Worm (Caenorhabditis elegans) whole organism, L2 larva: ENCODE results near the gene F54D5.4.

Experiments used
- C34F6.9 ChIP-seq: fragments of 150-350 bp; optimal IDR thresholded peaks from 2 replicates; lab custom pipeline; 2014; ENCODE audit warnings: missing biosample characterization, missing genetic modification characterization
- F13H6.1 ChIP-seq: sonication (generic microtip); optimal IDR thresholded peaks from 2 replicates; lab custom pipeline; 2016; ENCODE audit warnings: missing genetic modification characterization, missing compliant biosample characterization
- R02D3.7 ChIP-seq: fragments of 150-350 bp; optimal IDR thresholded peaks from 2 replicates; lab custom pipeline; 2014; ENCODE audit warnings: missing biosample characterization, missing genetic modification characterization
- Y55F3AM.14 ChIP-seq: fragments of 200-800 bp; sonication (Bioruptor generic); optimal IDR thresholded peaks from 2 replicates; lab custom pipeline; 2018; ENCODE audit warnings: mild to moderate bottlenecking, missing genetic modification characterization, missing compliant biosample characterization
- alr-1 ChIP-seq: fragments of 150-350 bp; optimal IDR thresholded peaks from 2 replicates; lab custom pipeline; 2014; ENCODE audit warnings: missing biosample characterization, missing genetic modification characterization
- ama-1 ChIP-seq: fragments of 150-350 bp; optimal IDR thresholded peaks from 2 replicates; lab custom pipeline; 2018; ENCODE audit warnings: inconsistent platforms
- blmp-1 ChIP-seq: sonication (generic microtip); optimal IDR thresholded peaks from 2 replicates; lab custom pipeline; 2017; ENCODE audit warnings: missing genetic modification characterization, mild to moderate bottlenecking, missing compliant biosample characterization, antibody characterized with exemption, moderate library complexity; ENCODE audit not compliant: insufficient read depth
- ceh-82 ChIP-seq: fragments of 150-350 bp; optimal IDR thresholded peaks from 2 replicates; lab custom pipeline; 2014; ENCODE audit warnings: missing biosample characterization, missing genetic modification characterization
- crh-2 ChIP-seq: sonication (generic microtip); optimal IDR thresholded peaks from 2 replicates; lab custom pipeline; 2017; ENCODE audit warnings: missing biosample characterization, missing genetic modification characterization
- dmd-4 ChIP-seq: sonication (generic microtip); optimal IDR thresholded peaks from 2 replicates; lab custom pipeline; 2017; ENCODE audit warnings: missing biosample characterization, missing genetic modification characterization
- elt-1 ChIP-seq: fragments of 150-350 bp; optimal IDR thresholded peaks from 2 replicates; lab custom pipeline; 2014; ENCODE audit warnings: missing biosample characterization, missing genetic modification characterization
- elt-3 ChIP-seq: sonication (generic microtip); optimal IDR thresholded peaks from 2 replicates; lab custom pipeline; 2017; ENCODE audit warnings: missing biosample characterization, missing genetic modification characterization
- fos-1 ChIP-seq: fragments of 150-350 bp; optimal IDR thresholded peaks from 2 replicates; lab custom pipeline; 2014; ENCODE audit warnings: missing biosample characterization, missing genetic modification characterization
- gmeb-1 ChIP-seq: fragments of 150-350 bp; optimal IDR thresholded peaks from 2 replicates; lab custom pipeline; 2014; ENCODE audit warnings: missing biosample characterization, missing genetic modification characterization
- lin-39 ChIP-seq: fragments of 150-350 bp; optimal IDR thresholded peaks from 2 replicates; lab custom pipeline; 2014; ENCODE audit warnings: missing biosample characterization, missing genetic modification reagents, missing genetic modification characterization
- lsy-2 ChIP-seq, 2 experiments: fragments of 150-350 bp in 1 of 2; sonication (generic microtip) in 1 of 2; optimal IDR thresholded peaks; 2 replicates each; lab custom pipeline; 2014 to 2017; ENCODE audit warnings: missing biosample characterization in 2 of 2, missing genetic modification characterization in 2 of 2
- mbf-1 ChIP-seq: sonication (generic microtip); optimal IDR thresholded peaks from 2 replicates; lab custom pipeline; 2017; ENCODE audit warnings: missing biosample characterization, missing genetic modification characterization
- mdl-1 ChIP-seq, 2 experiments: fragments of 150-350 bp in 1 of 2; sonication (generic microtip) in 1 of 2; optimal IDR thresholded peaks; 2 replicates each; lab custom pipeline; 2017; ENCODE audit warnings: missing biosample characterization in 2 of 2, missing genetic modification characterization in 2 of 2
- nhr-11 ChIP-seq: fragments of 150-350 bp; optimal IDR thresholded peaks from 2 replicates; lab custom pipeline; 2014; ENCODE audit warnings: missing biosample characterization, missing genetic modification characterization
- nhr-129 ChIP-seq: fragments of 150-350 bp; optimal IDR thresholded peaks from 2 replicates; lab custom pipeline; 2014; ENCODE audit warnings: missing biosample characterization, missing genetic modification characterization
- nhr-23 ChIP-seq: fragments of 150-350 bp; optimal IDR thresholded peaks from 2 replicates; lab custom pipeline; 2014; ENCODE audit warnings: missing biosample characterization, missing genetic modification reagents, missing genetic modification characterization
- nhr-237 ChIP-seq: fragments of 150-350 bp; optimal IDR thresholded peaks from 2 replicates; lab custom pipeline; 2014; ENCODE audit warnings: missing biosample characterization, missing genetic modification characterization
- nhr-25 ChIP-seq: fragments of 150-350 bp; sonication (generic microtip); optimal IDR thresholded peaks from 3 replicates; lab custom pipeline; 2014; ENCODE audit warnings: missing biosample characterization, missing genetic modification characterization
- nhr-77 ChIP-seq: fragments of 150-350 bp; optimal IDR thresholded peaks from 2 replicates; lab custom pipeline; 2014; ENCODE audit warnings: missing biosample characterization, missing genetic modification characterization
- peb-1 ChIP-seq: fragments of 150-350 bp; optimal IDR thresholded peaks from 2 replicates; lab custom pipeline; 2014; ENCODE audit warnings: missing biosample characterization, missing genetic modification characterization
- sem-4 ChIP-seq: fragments of 150-350 bp; optimal IDR thresholded peaks from 2 replicates; lab custom pipeline; 2014; ENCODE audit warnings: missing biosample characterization, missing genetic modification reagents, missing genetic modification characterization
- skn-1 ChIP-seq: sonication (generic microtip); optimal IDR thresholded peaks from 2 replicates; lab custom pipeline; 2017; ENCODE audit warnings: missing biosample characterization, missing genetic modification characterization
- sma-3 ChIP-seq: sonication (generic microtip); optimal IDR thresholded peaks from 2 replicates; lab custom pipeline; 2016; ENCODE audit warnings: missing genetic modification reagents, missing genetic modification characterization, missing compliant biosample characterization
- sma-9 ChIP-seq, 2 experiments: fragments of 150-350 bp in 1 of 2; sonication (generic microtip) in 1 of 2; optimal IDR thresholded peaks; 2 replicates each; lab custom pipeline; 2014 to 2016; ENCODE audit warnings: missing genetic modification characterization in 2 of 2, mild to moderate bottlenecking in 1 of 2, missing biosample characterization in 1 of 2, missing compliant biosample characterization in 1 of 2, missing genetic modification reagents in 1 of 2, moderate library complexity in 1 of 2
- snpc-4 ChIP-seq: fragments of 150-350 bp; optimal IDR thresholded peaks from 2 replicates; lab custom pipeline; 2014; ENCODE audit warnings: missing biosample characterization, missing genetic modification characterization
- unc-39 ChIP-seq: fragments of 150-350 bp; optimal IDR thresholded peaks from 2 replicates; lab custom pipeline; 2014; ENCODE audit warnings: missing biosample characterization, missing genetic modification characterization
- unc-55 ChIP-seq: fragments of 150-350 bp; sonication (generic microtip); optimal IDR thresholded peaks from 3 replicates; lab custom pipeline; 2014; ENCODE audit warnings: missing biosample characterization, missing genetic modification reagents, missing genetic modification characterization
- unc-62 ChIP-seq: fragments of 150-350 bp; optimal IDR thresholded peaks from 2 replicates; lab custom pipeline; 2014; ENCODE audit warnings: missing biosample characterization, missing genetic modification reagents, missing genetic modification characterization
- zag-1 ChIP-seq: fragments of 150-350 bp; optimal IDR thresholded peaks from 2 replicates; lab custom pipeline; 2014; ENCODE audit warnings: missing biosample characterization, missing genetic modification characterization
- ztf-11 ChIP-seq: sonication (generic microtip); optimal IDR thresholded peaks from 2 replicates; lab custom pipeline; 2017; ENCODE audit warnings: missing biosample characterization, missing genetic modification characterization

Gene F54D5.4

DNA sequence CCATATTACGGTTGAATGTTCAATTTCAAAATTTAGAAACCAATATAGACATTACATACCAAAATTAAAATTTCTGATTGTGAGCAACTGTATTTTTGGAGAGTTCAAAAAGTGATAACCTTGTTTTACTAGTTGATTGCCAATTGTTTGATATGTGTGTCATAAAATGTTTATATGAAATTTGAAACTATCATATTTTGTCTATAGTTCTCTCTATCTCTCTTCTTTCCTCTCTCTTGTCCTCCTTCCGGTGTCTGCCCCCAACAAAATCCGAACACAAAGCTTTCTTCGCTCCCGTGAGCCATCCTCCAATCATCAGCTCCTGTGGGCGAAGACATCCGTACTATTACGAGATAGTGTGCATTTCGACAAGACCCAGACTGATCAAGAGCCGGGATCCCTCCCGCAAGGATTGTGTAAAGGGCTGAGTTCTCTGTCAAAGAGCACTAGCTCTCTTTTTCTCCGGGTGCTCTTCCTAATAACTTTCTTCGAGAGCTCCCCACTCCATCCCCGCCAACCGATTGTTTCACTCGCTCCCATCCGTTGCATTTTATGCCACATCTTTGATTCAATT is 32.9 kb downstream of the F54D5.4 start:
- TF ChIP-seq unc-39 (tag; lab: Kevin White, UChicago): no peak
- no peak for TF ChIP-seq lin-39 (tag; lab: Kevin White, UChicago)
- no peak for TF ChIP-seq sma-3
- TF ChIP-seq R02D3.7 (tag; lab: Kevin White, UChicago): no peak
- no peak for TF ChIP-seq zag-1 (tag; lab: Kevin White, UChicago)
- TF ChIP-seq Y55F3AM.14 (GFP tag; lab: Kevin White, UChicago): no peak
- no peak for TF ChIP-seq fos-1
- TF ChIP-seq alr-1 (tag; lab: Kevin White, UChicago): no peak
- no peak for TF ChIP-seq elt-3 (tag; lab: Kevin White, UChicago)
- TF ChIP-seq mbf-1 (tag; lab: Kevin White, UChicago): no peak
- peak; percentile 58 for TF ChIP-seq F13H6.1
- TF ChIP-seq sem-4 (tag; lab: Kevin White, UChicago): no peak
- no peak for TF ChIP-seq blmp-1
- TF ChIP-seq elt-1: no peak
- no peak for TF ChIP-seq gmeb-1 (tag; lab: Kevin White, UChicago)
- no peak for TF ChIP-seq ceh-82 (tag; lab: Kevin White, UChicago)
- no peak for TF ChIP-seq ztf-11 (tag; lab: Kevin White, UChicago)
- TF ChIP-seq skn-1 (tag; lab: Kevin White, UChicago): no peak
- TF ChIP-seq snpc-4: no peak
- no peak for TF ChIP-seq nhr-237 (tag; lab: Kevin White, UChicago)
- TF ChIP-seq C34F6.9: peak; percentile 23
- no peak for TF ChIP-seq peb-1 (tag; lab: Kevin White, UChicago)
- TF ChIP-seq ama-1 (lab: Kevin White, UChicago): no peak
- TF ChIP-seq mdl-1 (tag; optimal IDR thresholded peaks at IDR 0.05; lab: Kevin White, UChicago): no peak
- no peak for TF ChIP-seq unc-62 (GFP tag; lab: Kevin White, UChicago)
- TF ChIP-seq unc-55 (GFP tag; lab: Kevin White, UChicago): no peak
- TF ChIP-seq nhr-23 (tag; lab: Kevin White, UChicago): no peak
- TF ChIP-seq nhr-77 (tag; lab: Kevin White, UChicago): no peak
- TF ChIP-seq nhr-129 (tag; lab: Kevin White, UChicago): peak; percentile 40
- TF ChIP-seq lsy-2 (tag; optimal IDR thresholded peaks at IDR 0.05; lab: Kevin White, UChicago): no peak
- TF ChIP-seq sma-9 (GFP tag; optimal IDR thresholded peaks at IDR 0.05; lab: Kevin White, UChicago): peak; percentile 10
- TF ChIP-seq sma-9 (tag; optimal IDR thresholded peaks at IDR 0.05; lab: Kevin White, UChicago): no peak

DNA sequence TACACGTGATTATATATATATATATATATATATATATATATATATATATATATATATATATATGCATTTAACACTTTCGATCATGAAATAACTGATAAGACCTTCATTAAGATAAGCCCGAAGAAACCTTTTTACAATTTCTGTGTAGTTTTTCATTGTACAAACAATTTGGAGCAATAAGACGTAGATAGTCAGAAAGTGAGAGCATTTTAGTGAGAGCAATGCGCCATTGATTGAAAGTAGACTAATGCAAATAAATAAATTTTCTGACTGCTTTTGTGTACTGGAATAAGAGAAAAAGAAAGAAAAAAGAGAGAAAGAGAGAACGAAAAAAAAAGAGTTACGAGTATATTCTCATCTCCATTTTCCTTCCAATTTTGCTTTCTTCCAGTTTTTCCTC is 35.0 kb downstream of the F54D5.4 start:
- peak; percentile 63 for TF ChIP-seq fos-1
- no peak for TF ChIP-seq nhr-23 (tag; lab: Kevin White, UChicago)
- TF ChIP-seq sma-9 (GFP tag; optimal IDR thresholded peaks at IDR 0.05; lab: Kevin White, UChicago): peak; percentile 12
- TF ChIP-seq sma-9 (tag; optimal IDR thresholded peaks at IDR 0.05; lab: Kevin White, UChicago): no peak
- TF ChIP-seq crh-2 (tag; lab: Kevin White, UChicago): peak; percentile 3
- no peak for TF ChIP-seq dmd-4 (tag; lab: Kevin White, UChicago)
- TF ChIP-seq unc-55 (GFP tag; lab: Kevin White, UChicago): peak; percentile 68

DNA sequence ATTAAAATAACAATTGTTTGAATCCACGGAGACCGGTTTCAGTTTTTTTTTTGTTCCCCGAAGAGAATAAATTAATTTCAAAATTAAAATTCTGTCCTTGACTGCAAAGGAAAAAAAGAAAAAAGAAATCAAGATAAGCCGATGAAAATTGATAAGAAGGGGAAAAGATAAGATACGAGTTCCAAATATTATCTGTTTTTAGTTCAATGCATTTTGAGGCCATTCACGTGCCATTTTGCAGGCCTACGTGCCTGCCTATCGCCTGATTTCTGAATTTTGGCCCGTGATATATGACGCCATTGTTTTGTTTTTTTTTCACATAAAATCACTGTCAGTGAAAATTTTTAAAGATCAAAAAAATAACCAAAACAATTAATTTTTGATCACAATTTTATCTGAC is 41.8 kb downstream of the F54D5.4 start:
- TF ChIP-seq crh-2 (tag; lab: Kevin White, UChicago): peak; percentile 46
- peak; percentile 25 for TF ChIP-seq gmeb-1 (tag; lab: Kevin White, UChicago)
- TF ChIP-seq sma-9 (GFP tag; optimal IDR thresholded peaks at IDR 0.05; lab: Kevin White, UChicago): peak; percentile 57
- no peak for TF ChIP-seq sma-9 (tag; optimal IDR thresholded peaks at IDR 0.05; lab: Kevin White, UChicago)
- TF ChIP-seq R02D3.7 (tag; lab: Kevin White, UChicago): no peak
- no peak for TF ChIP-seq nhr-129 (tag; lab: Kevin White, UChicago)
- TF ChIP-seq fos-1: peak; percentile 71

DNA sequence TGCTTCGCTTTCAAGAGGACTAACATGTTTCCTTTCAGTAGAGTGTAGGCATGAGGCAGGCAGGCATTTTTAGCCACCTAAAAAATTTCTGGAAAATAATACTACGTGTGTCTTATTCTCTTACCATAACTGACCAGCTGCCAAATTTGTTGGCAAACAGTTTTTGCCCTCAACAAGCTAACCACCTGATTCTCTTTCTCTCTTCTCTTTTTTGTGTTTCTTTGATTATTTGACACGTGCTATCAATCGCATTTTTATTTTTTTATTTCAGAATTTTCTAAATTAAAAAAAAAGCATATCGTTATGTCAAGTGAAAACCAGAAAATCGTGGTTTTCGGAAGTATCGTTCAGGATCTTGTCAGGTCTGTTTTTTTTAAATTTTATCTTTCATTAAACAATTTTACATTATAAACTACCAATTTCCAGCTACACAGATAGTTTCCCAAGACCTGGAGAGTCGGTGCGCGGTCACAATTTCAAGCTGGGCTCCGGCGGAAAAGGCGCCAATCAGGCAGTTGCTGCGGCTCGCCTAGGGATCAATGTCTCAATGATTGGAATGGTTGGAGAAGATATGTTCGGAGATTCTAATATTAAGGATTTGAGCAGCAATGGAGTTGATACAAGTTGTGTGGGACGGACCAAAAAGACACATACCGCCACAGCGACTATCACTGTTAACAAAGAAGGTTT is 42.6 kb downstream of the F54D5.4 start, which contains the start of gene F07A11.5:
Gene F07A11.5 (plus strand): TSS at position 267 of the 690 bp plus-strand sequence.
- TF ChIP-seq crh-2 (tag; lab: Kevin White, UChicago): no peak
- no peak for TF ChIP-seq lin-39 (tag; lab: Kevin White, UChicago)
- TF ChIP-seq gmeb-1 (tag; lab: Kevin White, UChicago): no peak
- TF ChIP-seq nhr-11 (tag; lab: Kevin White, UChicago): no peak
- no peak for TF ChIP-seq mbf-1 (tag; lab: Kevin White, UChicago)
- no peak for TF ChIP-seq nhr-25
- no peak for TF ChIP-seq R02D3.7 (tag; lab: Kevin White, UChicago)
- TF ChIP-seq sma-9 (GFP tag; optimal IDR thresholded peaks at IDR 0.05; lab: Kevin White, UChicago): no peak
- TF ChIP-seq sma-9 (tag; optimal IDR thresholded peaks at IDR 0.05; lab: Kevin White, UChicago): no peak
